Fruit fly (Drosophila melanogaster) whole organism, embryonic: ENCODE measurements around the gene Sgf11.

Experiments used
- ATbp ChIP-seq: fragments of 200-800 bp; sonication (Bioruptor generic); optimal IDR thresholded peaks from 2 replicates; lab custom pipeline; 2017; ENCODE audit warnings: missing biosample characterization, mild to moderate bottlenecking, missing genetic modification characterization, missing genetic modification reagents
- Awh ChIP-seq: fragments of 200-800 bp; sonication (Bioruptor generic); IDR thresholded peaks from 2 replicates; pipeline ENCODE4, ENCODE4 v1.3.6; 2022; ENCODE audit warnings: missing biosample characterization, missing genetic modification characterization
- CG10147 ChIP-seq: fragments of 200-800 bp; sonication (Bioruptor generic); optimal IDR thresholded peaks from 2 replicates; lab custom pipeline; 2019; ENCODE audit warnings: missing biosample characterization, mild to moderate bottlenecking, missing genetic modification characterization, moderate library complexity
- CG10274 ChIP-seq: fragments of 200-800 bp; sonication (Bioruptor generic); optimal IDR thresholded peaks from 3 replicates; lab custom pipeline; 2017; ENCODE audit warnings: missing biosample characterization, mild to moderate bottlenecking, missing genetic modification characterization
- CG10366 ChIP-seq: fragments of 200-800 bp; sonication (Bioruptor generic); IDR thresholded peaks from 2 replicates; pipeline ENCODE4 v1.3.6; 2022; ENCODE audit warnings: missing biosample characterization, missing genetic modification characterization
- CG10654 ChIP-seq: fragments of 200-800 bp; sonication (Bioruptor generic); optimal IDR thresholded peaks from 2 replicates; lab custom pipeline; 2016; ENCODE audit warnings: missing biosample characterization, missing genetic modification characterization
- CG12071 ChIP-seq: fragments of 200-800 bp; sonication (Bioruptor generic); optimal IDR thresholded peaks from 3 replicates; lab custom pipeline; 2018; ENCODE audit warnings: missing biosample characterization, mild to moderate bottlenecking, missing genetic modification characterization
- CG12236 ChIP-seq: fragments of 200-800 bp; sonication (Bioruptor generic); optimal IDR thresholded peaks from 2 replicates; lab custom pipeline; 2016; ENCODE audit warnings: missing biosample characterization, missing genetic modification characterization
- CG12391 ChIP-seq: fragments of 200-800 bp; sonication (Bioruptor generic); optimal IDR thresholded peaks from 3 replicates; lab custom pipeline; 2018; ENCODE audit warnings: missing biosample characterization, mild to moderate bottlenecking, missing genetic modification characterization, moderate library complexity
- CG15269 ChIP-seq: fragments of 200-800 bp; sonication (Bioruptor generic); optimal IDR thresholded peaks from 2 replicates; lab custom pipeline; 2018; ENCODE audit warnings: missing biosample characterization, mild to moderate bottlenecking, missing genetic modification characterization, moderate library complexity
- CG16815 ChIP-seq: fragments of 200-800 bp; sonication (Bioruptor generic); optimal IDR thresholded peaks from 3 replicates; lab custom pipeline; 2017; ENCODE audit warnings: missing biosample characterization, mild to moderate bottlenecking, missing genetic modification characterization
- CG17612 ChIP-seq: fragments of 200-800 bp; sonication (Bioruptor generic); IDR thresholded peaks from 2 replicates; pipeline ENCODE4 v1.3.6; 2022; ENCODE audit warnings: missing biosample characterization, missing genetic modification characterization
- CG17912 ChIP-seq: fragments of 200-800 bp; sonication (Bioruptor generic); optimal IDR thresholded peaks from 2 replicates; lab custom pipeline; 2018; ENCODE audit warnings: missing biosample characterization, mild to moderate bottlenecking, missing genetic modification characterization
- CG2129 ChIP-seq: fragments of 200-800 bp; sonication (Bioruptor generic); IDR thresholded peaks from 2 replicates; pipeline ENCODE4 v1.3.6; 2022; ENCODE audit warnings: missing biosample characterization, missing genetic modification characterization; ENCODE audit not compliant: partially characterized antibody
- CG2202 ChIP-seq: fragments of 200-800 bp; sonication (Bioruptor generic); optimal IDR thresholded peaks from 2 replicates; lab custom pipeline; 2018; ENCODE audit warnings: missing biosample characterization, mild to moderate bottlenecking, missing genetic modification characterization
- CG31224 ChIP-seq: fragments of 200-800 bp; sonication (Bioruptor generic); IDR thresholded peaks from 2 replicates; pipeline ENCODE4 v1.3.6; 2022; ENCODE audit warnings: missing biosample characterization, missing genetic modification characterization
- CG32772 ChIP-seq: fragments of 200-800 bp; sonication (Bioruptor generic); IDR thresholded peaks from 2 replicates; pipeline ENCODE4 v1.3.6; 2022; ENCODE audit warnings: missing biosample characterization, missing genetic modification characterization
- CG34422 ChIP-seq: fragments of 200-800 bp; sonication (Bioruptor generic); IDR thresholded peaks from 3 replicates; pipeline ENCODE4 v1.3.6; 2022; ENCODE audit warnings: missing biosample characterization, missing genetic modification characterization
- CG5245 ChIP-seq: fragments of 200-800 bp; sonication (Bioruptor generic); optimal IDR thresholded peaks from 3 replicates; lab custom pipeline; 2016; ENCODE audit warnings: missing biosample characterization, missing genetic modification characterization
- CG7372 ChIP-seq: fragments of 200-800 bp; sonication (Bioruptor generic); IDR thresholded peaks from 2 replicates; pipeline ENCODE4 v1.3.6; 2022; ENCODE audit warnings: missing biosample characterization, missing genetic modification characterization
- CG7786 ChIP-seq: fragments of 200-800 bp; sonication (Bioruptor generic); optimal IDR thresholded peaks from 2 replicates; lab custom pipeline; 2016; ENCODE audit warnings: missing biosample characterization, missing genetic modification characterization
- CG7928 ChIP-seq: fragments of 200-800 bp; sonication (Bioruptor generic); optimal IDR thresholded peaks from 2 replicates; lab custom pipeline; 2017; ENCODE audit warnings: missing biosample characterization, mild to moderate bottlenecking, missing genetic modification characterization
- CG8089 ChIP-seq: fragments of 200-800 bp; sonication (Bioruptor generic); optimal IDR thresholded peaks from 3 replicates; lab custom pipeline; 2016; ENCODE audit warnings: missing biosample characterization, missing genetic modification characterization
- CG8478 ChIP-seq: fragments of >200 bp; optimal IDR thresholded peaks from 2 replicates; lab custom pipeline; 2018
- CG8924 ChIP-seq: fragments of 200-800 bp; optimal IDR thresholded peaks from 3 replicates; lab custom pipeline; 2019; ENCODE audit warnings: missing biosample characterization, mild to moderate bottlenecking, missing genetic modification characterization, moderate library complexity
- CG9609 ChIP-seq: fragments of 200-800 bp; sonication (Bioruptor generic); optimal IDR thresholded peaks from 3 replicates; lab custom pipeline; 2016; ENCODE audit warnings: missing biosample characterization, missing genetic modification characterization
- CHES-1-like ChIP-seq: fragments of 200-800 bp; sonication (Bioruptor generic); optimal IDR thresholded peaks from 2 replicates; lab custom pipeline; 2016; ENCODE audit warnings: missing biosample characterization, missing genetic modification characterization
- Camta ChIP-seq: fragments of 200-800 bp; sonication (Bioruptor generic); optimal IDR thresholded peaks from 2 replicates; lab custom pipeline; 2016; ENCODE audit warnings: missing biosample characterization, missing genetic modification characterization
- D19A ChIP-seq: fragments of 200-800 bp; optimal IDR thresholded peaks from 3 replicates; lab custom pipeline; 2019; ENCODE audit warnings: missing biosample characterization, mild to moderate bottlenecking, missing genetic modification characterization, moderate library complexity
- Gug ChIP-seq: fragments of 200-800 bp; sonication (Bioruptor generic); IDR thresholded peaks from 4 replicates; pipeline ENCODE4 v1.3.6; 2022; ENCODE audit warnings: missing biosample characterization, missing genetic modification characterization
- Hr51 ChIP-seq, 2 experiments: fragments of 200-800 bp; sonication (Bioruptor generic); optimal IDR thresholded peaks; 2 replicates in 1 of 2; 3 replicates in 1 of 2; lab custom pipeline; 2016 to 2018; ENCODE audit warnings: missing biosample characterization in 2 of 2, missing genetic modification characterization in 2 of 2, mild to moderate bottlenecking in 1 of 2, moderate library complexity in 1 of 2
- NC2α ChIP-seq: fragments of 200-800 bp; sonication (Bioruptor generic); optimal IDR thresholded peaks from 2 replicates; lab custom pipeline; 2016; ENCODE audit warnings: missing biosample characterization, missing genetic modification characterization
- Usf ChIP-seq: fragments of 200-800 bp; sonication (Bioruptor generic); optimal IDR thresholded peaks from 2 replicates; lab custom pipeline; 2017; ENCODE audit warnings: missing genotype, missing biosample characterization, missing genetic modification characterization
- ap ChIP-seq: fragments of 200-800 bp; sonication (Bioruptor generic); IDR thresholded peaks from 2 replicates; pipeline ENCODE4 v1.3.6; 2022; ENCODE audit warnings: missing biosample characterization, missing genetic modification characterization
- ato ChIP-seq: fragments of 200-800 bp; sonication (Bioruptor generic); IDR thresholded peaks from 2 replicates; pipeline ENCODE4 v1.3.6; 2022; ENCODE audit warnings: missing biosample characterization, missing genetic modification characterization; ENCODE audit not compliant: partially characterized antibody
- crc ChIP-seq: fragments of 200-800 bp; sonication (Bioruptor generic); optimal IDR thresholded peaks from 2 replicates; lab custom pipeline; 2016; ENCODE audit warnings: missing biosample characterization, missing genetic modification characterization
- eyg ChIP-seq: fragments of 200-800 bp; sonication (Bioruptor generic); optimal IDR thresholded peaks from 3 replicates; lab custom pipeline; 2016; ENCODE audit warnings: missing biosample characterization, missing genetic modification characterization
- fd96Cb ChIP-seq: fragments of 200-800 bp; sonication (Bioruptor generic); optimal IDR thresholded peaks from 2 replicates; lab custom pipeline; 2018; ENCODE audit warnings: missing biosample characterization, mild to moderate bottlenecking, missing genetic modification characterization, moderate library complexity
- fru ChIP-seq: fragments of >200 bp; optimal IDR thresholded peaks from 2 replicates; lab custom pipeline; 2017
- gcm ChIP-seq: fragments of 200-800 bp; sonication (Bioruptor generic); optimal IDR thresholded peaks from 2 replicates; lab custom pipeline; 2019; ENCODE audit warnings: missing biosample characterization, mild to moderate bottlenecking, missing genetic modification characterization, moderate library complexity
- gsb-n ChIP-seq: fragments of 200-800 bp; sonication (Bioruptor generic); optimal IDR thresholded peaks from 3 replicates; lab custom pipeline; 2018; ENCODE audit warnings: missing biosample characterization, mild to moderate bottlenecking, missing genetic modification characterization
- hbn ChIP-seq: fragments of 200-800 bp; sonication (Bioruptor generic); IDR thresholded peaks from 2 replicates; pipeline ENCODE4 v1.3.6; 2022; ENCODE audit warnings: missing biosample characterization, missing genetic modification characterization; ENCODE audit not compliant: partially characterized antibody
- knrl ChIP-seq: fragments of 200-800 bp; sonication (Bioruptor generic); IDR thresholded peaks from 3 replicates; pipeline ENCODE4 v1.3.6; 2022; ENCODE audit warnings: missing biosample characterization, missing genetic modification characterization; ENCODE audit not compliant: partially characterized antibody
- prd ChIP-seq, 3 experiments: fragments of >200 bp in 2 of 3; fragments of 200-800 bp in 1 of 3; sonication (Bioruptor generic) in 1 of 3; optimal IDR thresholded peaks in 2 of 3; IDR thresholded peaks in 1 of 3; 2 replicates in 2 of 3; 3 replicates in 1 of 3; pipeline versions ENCODE4 v1.3.6 to Lab custom; 2017 to 2022; ENCODE audit warnings: missing biosample characterization in 1 of 3, missing genetic modification characterization in 1 of 3
- pzg ChIP-seq: fragments of 200-800 bp; sonication (Bioruptor generic); optimal IDR thresholded peaks from 3 replicates; lab custom pipeline; 2018; ENCODE audit warnings: missing biosample characterization, mild to moderate bottlenecking, missing genetic modification characterization, moderate library complexity
- repo ChIP-seq: fragments of 200-800 bp; sonication (Bioruptor generic); optimal IDR thresholded peaks from 2 replicates; lab custom pipeline; 2016; ENCODE audit warnings: missing biosample characterization, missing genetic modification characterization
- rib ChIP-seq: fragments of 200-800 bp; sonication (Bioruptor generic); IDR thresholded peaks from 2 replicates; pipeline ENCODE4 v1.3.6; 2022; ENCODE audit warnings: missing biosample characterization, missing genetic modification characterization
- row ChIP-seq: fragments of 200-800 bp; sonication (Bioruptor generic); IDR thresholded peaks from 3 replicates; pipeline ENCODE4 v1.3.6; 2022; ENCODE audit warnings: missing biosample characterization, missing genetic modification characterization
- sd ChIP-seq: fragments of 200-800 bp; sonication (Bioruptor generic); optimal IDR thresholded peaks from 3 replicates; lab custom pipeline; 2018; ENCODE audit warnings: missing biosample characterization, mild to moderate bottlenecking, missing genetic modification characterization, moderate library complexity
- tio ChIP-seq: fragments of 200-800 bp; sonication (Bioruptor generic); optimal IDR thresholded peaks from 2 replicates; lab custom pipeline; 2017; ENCODE audit warnings: missing biosample characterization, missing genetic modification characterization, inconsistent platforms
- ttk ChIP-seq: fragments of 200-800 bp; sonication (Bioruptor generic); IDR thresholded peaks from 2 replicates; pipeline ENCODE4 v2.1.2; 2022; ENCODE audit warnings: missing biosample characterization, missing genetic modification characterization
- zfh2 ChIP-seq: fragments of 200-800 bp; sonication (Bioruptor generic); optimal IDR thresholded peaks from 2 replicates; lab custom pipeline; 2016; ENCODE audit warnings: missing biosample characterization, missing genetic modification characterization

Sgf11 gene

dm6 chr3L:18672203-18672602 lies 9.4 kb downstream of the Sgf11 start (continued):
- TF ChIP-seq row (GFP tag; lab: Robert Waterston, UW) (peak; percentile 46; the same call in 2 of the 3 replicates), gsb-n (tag; lab: Kevin White, UChicago) (no peak), CG2202 (tag; lab: Kevin White, UChicago) (no peak), CG8924 (tag; lab: Kevin White, UChicago) (peak; percentile 3), CG9609 (GFP tag; lab: Kevin White, UChicago) (no peak), CG7372 (GFP tag; lab: Robert Waterston, UW) (peak; percentile 14; the same call in 1 of the 2 replicates), CG32772 (GFP tag; lab: Robert Waterston, UW) (no peak), CG17612 (GFP tag; lab: Robert Waterston, UW) (no peak), fru (lab: Kevin White, UChicago) (no peak), D19A (tag; lab: Kevin White, UChicago) (no peak), CG8089 (GFP tag; lab: Kevin White, UChicago) (no peak), gcm (GFP tag; lab: Kevin White, UChicago) (peak; percentile 1), sd (tag; lab: Kevin White, UChicago) (no peak), ATbp (GFP tag; lab: Kevin White, UChicago) (no peak), Usf (GFP tag; lab: Kevin White, UChicago) (no peak), CG10366 (no peak), CG16815 (no peak), CG10274 (GFP tag; lab: Kevin White, UChicago) (no peak), NC2α (GFP tag; lab: Kevin White, UChicago) (no peak), pzg (GFP tag; lab: Kevin White, UChicago) (peak; percentile 51), CG12391 (tag; lab: Kevin White, UChicago) (no peak), hbn (GFP tag; lab: Robert Waterston, UW) (no peak; the same call in 1 of the 2 replicates), crc (GFP tag; lab: Kevin White, UChicago) (no peak), knrl (GFP tag; lab: Robert Waterston, UW) (0 out of 3 replicates have a peak, but pooled peaks have one; percentile 17), prd (optimal IDR thresholded peaks at IDR 0.05; lab: Kevin White, UChicago) (no peak), prd (GFP tag; IDR thresholded peaks at IDR 0.05; lab: Robert Waterston, UW) (peak; percentile 6; the same call in 1 of the 3 replicates), zfh2 (GFP tag; lab: Kevin White, UChicago) (peak; percentile 49), CG15269 (tag; lab: Kevin White, UChicago) (no peak), CHES-1-like (GFP tag; lab: Kevin White, UChicago) (peak; percentile 28), CG34422 (GFP tag; lab: Robert Waterston, UW) (peak; percentile 92), CG31224 (GFP tag; lab: Robert Waterston, UW) (no peak), Camta (GFP tag; lab: Kevin White, UChicago) (no peak), CG10147 (no peak), ttk (GFP tag; lab: Robert Waterston, UW) (no peak), CG7928 (GFP tag; lab: Kevin White, UChicago) (no peak), tio (no peak), CG12071 (no peak), Awh (no peak), ap (no peak), CG2129 (GFP tag; lab: Robert Waterston, UW) (no peak), CG12236 (GFP tag; lab: Kevin White, UChicago) (no peak), repo (GFP tag; lab: Kevin White, UChicago) (no peak), ato (no peak), CG10654 (GFP tag; lab: Kevin White, UChicago) (no peak), fd96Cb (tag; lab: Kevin White, UChicago) (no peak), rib (GFP tag; lab: Robert Waterston, UW) (peak; percentile 97), CG17912 (GFP tag; lab: Kevin White, UChicago) (no peak), Gug (GFP tag; lab: Robert Waterston, UW) (no peak), CG8478 (lab: Kevin White, UChicago) (no peak), CG5245 (no peak), Hr51 (GFP tag; optimal IDR thresholded peaks at IDR 0.05; lab: Kevin White, UChicago) (no peak), eyg (no peak), CG7786 (GFP tag; lab: Kevin White, UChicago) (no peak)
